Worm (Caenorhabditis elegans) whole organism, L2 larva: ENCODE results near the gene pcyt-1.
A peak's percentile ranks its signal among the peaks of the same experiment; 100 is the strongest.

Source experiments
- C34F6.9 ChIP-seq: fragments of 150-350 bp; optimal IDR thresholded peaks from 2 replicates; lab custom pipeline; 2014; ENCODE audit warnings: missing biosample characterization, missing genetic modification characterization
- R02D3.7 ChIP-seq: fragments of 150-350 bp; optimal IDR thresholded peaks from 2 replicates; lab custom pipeline; 2014; ENCODE audit warnings: missing biosample characterization, missing genetic modification characterization
- Y55F3AM.14 ChIP-seq: fragments of 200-800 bp; sonication (Bioruptor generic); optimal IDR thresholded peaks from 2 replicates; lab custom pipeline; 2018; ENCODE audit warnings: mild to moderate bottlenecking, missing genetic modification characterization, missing compliant biosample characterization
- aly-2 ChIP-seq: fragments of 150-350 bp; optimal IDR thresholded peaks from 2 replicates; lab custom pipeline; 2014; ENCODE audit warnings: missing biosample characterization, missing genetic modification characterization
- ama-1 ChIP-seq: fragments of 150-350 bp; optimal IDR thresholded peaks from 2 replicates; lab custom pipeline; 2018; ENCODE audit warnings: inconsistent platforms
- blmp-1 ChIP-seq: sonication (generic microtip); optimal IDR thresholded peaks from 2 replicates; lab custom pipeline; 2017; ENCODE audit warnings: missing genetic modification characterization, mild to moderate bottlenecking, missing compliant biosample characterization, antibody characterized with exemption, moderate library complexity; ENCODE audit not compliant: insufficient read depth
- ceh-16 ChIP-seq: fragments of 150-350 bp; optimal IDR thresholded peaks from 2 replicates; lab custom pipeline; 2014; ENCODE audit warnings: missing biosample characterization, missing genetic modification characterization
- ceh-82 ChIP-seq: fragments of 150-350 bp; optimal IDR thresholded peaks from 2 replicates; lab custom pipeline; 2014; ENCODE audit warnings: missing biosample characterization, missing genetic modification characterization
- crh-2 ChIP-seq: sonication (generic microtip); optimal IDR thresholded peaks from 2 replicates; lab custom pipeline; 2017; ENCODE audit warnings: missing biosample characterization, missing genetic modification characterization
- dmd-4 ChIP-seq: sonication (generic microtip); optimal IDR thresholded peaks from 2 replicates; lab custom pipeline; 2017; ENCODE audit warnings: missing biosample characterization, missing genetic modification characterization
- egl-27 ChIP-seq: sonication (generic microtip); optimal IDR thresholded peaks from 3 replicates; lab custom pipeline; 2017; ENCODE audit warnings: missing biosample characterization, missing genetic modification reagents, missing genetic modification characterization
- elt-3 ChIP-seq: sonication (generic microtip); optimal IDR thresholded peaks from 2 replicates; lab custom pipeline; 2017; ENCODE audit warnings: missing biosample characterization, missing genetic modification characterization
- fos-1 ChIP-seq: fragments of 150-350 bp; optimal IDR thresholded peaks from 2 replicates; lab custom pipeline; 2014; ENCODE audit warnings: missing biosample characterization, missing genetic modification characterization
- gmeb-1 ChIP-seq: fragments of 150-350 bp; optimal IDR thresholded peaks from 2 replicates; lab custom pipeline; 2014; ENCODE audit warnings: missing biosample characterization, missing genetic modification characterization
- lin-11 ChIP-seq: fragments of 150-350 bp; sonication (generic microtip); optimal IDR thresholded peaks from 2 replicates; lab custom pipeline; 2014; ENCODE audit warnings: missing biosample characterization, missing genetic modification characterization, inconsistent platforms, mixed read lengths
- lsy-2 ChIP-seq, 2 experiments: fragments of 150-350 bp in 1 of 2; sonication (generic microtip) in 1 of 2; optimal IDR thresholded peaks; 2 replicates each; lab custom pipeline; 2014 to 2017; ENCODE audit warnings: missing biosample characterization in 2 of 2, missing genetic modification characterization in 2 of 2
- mab-5 ChIP-seq: fragments of 150-350 bp; optimal IDR thresholded peaks from 2 replicates; lab custom pipeline; 2014; ENCODE audit warnings: missing biosample characterization, missing genetic modification characterization
- mbf-1 ChIP-seq: sonication (generic microtip); optimal IDR thresholded peaks from 2 replicates; lab custom pipeline; 2017; ENCODE audit warnings: missing biosample characterization, missing genetic modification characterization
- mdl-1 ChIP-seq, 2 experiments: fragments of 150-350 bp in 1 of 2; sonication (generic microtip) in 1 of 2; optimal IDR thresholded peaks; 2 replicates each; lab custom pipeline; 2017; ENCODE audit warnings: missing biosample characterization in 2 of 2, missing genetic modification characterization in 2 of 2
- nhr-10 ChIP-seq: sonication (generic microtip); optimal IDR thresholded peaks from 2 replicates; lab custom pipeline; 2017; ENCODE audit warnings: missing biosample characterization, missing genetic modification characterization
- nhr-11 ChIP-seq: fragments of 150-350 bp; optimal IDR thresholded peaks from 2 replicates; lab custom pipeline; 2014; ENCODE audit warnings: missing biosample characterization, missing genetic modification characterization
- nhr-237 ChIP-seq: fragments of 150-350 bp; optimal IDR thresholded peaks from 2 replicates; lab custom pipeline; 2014; ENCODE audit warnings: missing biosample characterization, missing genetic modification characterization
- nhr-25 ChIP-seq: fragments of 150-350 bp; sonication (generic microtip); optimal IDR thresholded peaks from 3 replicates; lab custom pipeline; 2014; ENCODE audit warnings: missing biosample characterization, missing genetic modification characterization
- nhr-77 ChIP-seq: fragments of 150-350 bp; optimal IDR thresholded peaks from 2 replicates; lab custom pipeline; 2014; ENCODE audit warnings: missing biosample characterization, missing genetic modification characterization
- peb-1 ChIP-seq: fragments of 150-350 bp; optimal IDR thresholded peaks from 2 replicates; lab custom pipeline; 2014; ENCODE audit warnings: missing biosample characterization, missing genetic modification characterization
- sem-4 ChIP-seq: fragments of 150-350 bp; optimal IDR thresholded peaks from 2 replicates; lab custom pipeline; 2014; ENCODE audit warnings: missing biosample characterization, missing genetic modification reagents, missing genetic modification characterization
- sma-3 ChIP-seq: sonication (generic microtip); optimal IDR thresholded peaks from 2 replicates; lab custom pipeline; 2016; ENCODE audit warnings: missing genetic modification reagents, missing genetic modification characterization, missing compliant biosample characterization
- sma-9 ChIP-seq, 2 experiments: fragments of 150-350 bp in 1 of 2; sonication (generic microtip) in 1 of 2; optimal IDR thresholded peaks; 2 replicates each; lab custom pipeline; 2014 to 2016; ENCODE audit warnings: missing genetic modification characterization in 2 of 2, mild to moderate bottlenecking in 1 of 2, missing biosample characterization in 1 of 2, missing compliant biosample characterization in 1 of 2, missing genetic modification reagents in 1 of 2, moderate library complexity in 1 of 2
- unc-39 ChIP-seq: fragments of 150-350 bp; optimal IDR thresholded peaks from 2 replicates; lab custom pipeline; 2014; ENCODE audit warnings: missing biosample characterization, missing genetic modification characterization
- zag-1 ChIP-seq: fragments of 150-350 bp; optimal IDR thresholded peaks from 2 replicates; lab custom pipeline; 2014; ENCODE audit warnings: missing biosample characterization, missing genetic modification characterization
- ztf-11 ChIP-seq: sonication (generic microtip); optimal IDR thresholded peaks from 2 replicates; lab custom pipeline; 2017; ENCODE audit warnings: missing biosample characterization, missing genetic modification characterization

pcyt-1 gene

DNA sequence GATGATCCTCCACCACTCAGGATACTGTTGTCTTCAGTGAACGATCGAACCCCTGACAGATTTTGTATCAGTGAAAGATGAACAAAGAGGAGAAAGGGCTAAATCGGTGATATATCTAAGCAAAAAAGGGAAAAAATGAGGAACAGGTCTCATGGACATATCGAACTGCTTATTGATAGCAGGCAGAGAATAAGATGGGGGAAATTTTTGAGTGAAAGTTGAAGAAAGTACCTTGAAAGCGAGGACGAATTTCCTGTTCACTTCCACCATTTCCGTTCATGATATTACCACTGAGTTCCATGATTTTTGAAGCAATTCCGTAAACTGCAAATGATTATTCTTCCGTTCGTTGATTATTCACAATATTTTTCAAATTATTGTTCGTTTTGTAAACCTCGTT lies 18.8 kb upstream of the pcyt-1 start:
- TF ChIP-seq zag-1 (tag; lab: Kevin White, UChicago) (no peak), ceh-16 (tag; lab: Kevin White, UChicago) (no peak), lsy-2 (tag; optimal IDR thresholded peaks at IDR 0.05; lab: Kevin White, UChicago) (no peak), blmp-1 (tag; lab: Kevin White, UChicago) (peak; percentile 77), elt-3 (no peak)
- TF ChIP-seq, all 48 proteins: peak for 1

- TF ChIP-seq crh-2 (tag; lab: Kevin White, UChicago) (no peak), ceh-16 (tag; lab: Kevin White, UChicago) (no peak), Y55F3AM.14 (GFP tag; lab: Kevin White, UChicago) (no peak), C34F6.9 (tag; lab: Kevin White, UChicago) (no peak), ceh-82 (no peak), mbf-1 (tag; lab: Kevin White, UChicago) (no peak)
These were observed 17.8 kb upstream of the pcyt-1 start, which contains the start of gene F46C8.8 for ce11 chrX:7554326-7554725. F46C8.8 (minus strand) TSS chrX:7554426.

DNA sequence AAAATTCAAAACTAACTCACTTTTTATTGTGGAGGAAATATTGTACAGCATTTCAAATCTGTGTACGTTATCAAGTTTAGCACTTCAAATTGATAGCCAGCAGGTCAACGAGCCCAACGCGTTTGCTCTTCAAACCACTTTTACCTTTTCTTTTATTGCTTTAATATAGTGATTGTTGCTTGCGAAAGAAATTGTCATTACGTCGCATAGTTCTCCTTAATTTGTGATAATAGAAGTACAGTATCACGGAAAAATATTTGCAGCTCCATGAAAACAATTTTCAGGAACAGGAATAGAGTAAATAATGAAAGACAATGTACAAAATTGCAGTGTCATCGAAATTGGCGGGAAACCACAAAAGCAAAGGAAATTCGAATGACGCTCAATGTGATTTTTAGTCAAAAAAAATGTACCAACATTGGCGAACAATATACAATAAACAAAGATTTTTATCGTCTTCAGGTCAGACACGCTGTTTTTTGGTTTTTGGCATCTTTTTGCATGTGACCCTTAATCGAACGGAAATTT lies 13.2 kb upstream of the pcyt-1 start, which contains the start of the genes PDB1.1 and F08C6.5:
TSS of gene PDB1.1 (minus strand) at position 158 of the 528 bp plus-strand sequence.
TSS of gene F08C6.5 (plus strand) at position 478 of the 528 bp plus-strand sequence.
- TF ChIP-seq elt-3 (no peak), lin-11 (no peak), sem-4 (tag; lab: Kevin White, UChicago) (no peak), sma-3 (GFP tag; lab: Kevin White, UChicago) (no peak), fos-1 (tag; lab: Kevin White, UChicago) (peak; percentile 72), crh-2 (tag; lab: Kevin White, UChicago) (peak; percentile 11), nhr-10 (tag; lab: Kevin White, UChicago) (no peak)
- TF ChIP-seq, all 48 proteins: peak for 2

- TF ChIP-seq mdl-1 (tag; optimal IDR thresholded peaks at IDR 0.05; lab: Kevin White, UChicago) (no peak), unc-39 (tag; lab: Kevin White, UChicago) (no peak), crh-2 (tag; lab: Kevin White, UChicago) (no peak), C34F6.9 (tag; lab: Kevin White, UChicago) (no peak), R02D3.7 (tag; lab: Kevin White, UChicago) (no peak), ceh-16 (tag; lab: Kevin White, UChicago) (no peak), ama-1 (lab: Kevin White, UChicago) (no peak), Y55F3AM.14 (GFP tag; lab: Kevin White, UChicago) (no peak), sma-9 (GFP tag; optimal IDR thresholded peaks at IDR 0.05; lab: Kevin White, UChicago) (no peak), sma-9 (tag; optimal IDR thresholded peaks at IDR 0.05; lab: Kevin White, UChicago) (no peak), aly-2 (tag; lab: Kevin White, UChicago) (no peak), ztf-11 (no peak), nhr-25 (tag; lab: Kevin White, UChicago) (no peak)
These were observed 10.2 kb upstream of the pcyt-1 start for ce11 chrX:7561972-7562371.

ce11 chrX:7562625-7563024 lies 9.5 kb upstream of the pcyt-1 start, which contains the start of gene sto-1:
sto-1 (plus strand) TSS chrX:7562824.
- TF ChIP-seq nhr-237 (tag; lab: Kevin White, UChicago): no peak
- no peak for TF ChIP-seq nhr-77 (tag; lab: Kevin White, UChicago)
- TF ChIP-seq sma-3 (GFP tag; lab: Kevin White, UChicago): no peak
- TF ChIP-seq peb-1 (tag; lab: Kevin White, UChicago): no peak
- no peak for TF ChIP-seq C34F6.9 (tag; lab: Kevin White, UChicago)
- TF ChIP-seq mab-5: no peak
- TF ChIP-seq aly-2 (tag; lab: Kevin White, UChicago): no peak
- no peak for TF ChIP-seq nhr-11
- no peak for TF ChIP-seq dmd-4 (tag; lab: Kevin White, UChicago)
- TF ChIP-seq egl-27 (tag; lab: Kevin White, UChicago): no peak
- no peak for TF ChIP-seq gmeb-1 (tag; lab: Kevin White, UChicago)
- TF ChIP-seq Y55F3AM.14 (GFP tag; lab: Kevin White, UChicago): no peak
- no peak for TF ChIP-seq zag-1 (tag; lab: Kevin White, UChicago)
- no peak for TF ChIP-seq nhr-10 (tag; lab: Kevin White, UChicago)
